Worm (Caenorhabditis elegans): Measurements from ENCODE around the gene T19C3.2.

Gene T19C3.2

ce11 chrIII:599279-599678 lies 18.1 kb downstream of the T19C3.2 start:
- TF ChIP-seq ztf-23 (GFP tag; IDR thresholded peaks at IDR 0.05) (no peak), ref-1 (GFP tag; conservative IDR thresholded peaks at IDR 0.05) (no peak), tab-1 (GFP tag; IDR thresholded peaks at IDR 0.05) (no peak), cog-1 (tag; optimal IDR thresholded peaks at IDR 0.05) (no peak), flt-1 (GFP tag; IDR thresholded peaks at IDR 0.05) (no peak)

- TF ChIP-seq med-1 (GFP tag; optimal IDR thresholded peaks at IDR 0.05; ENCODE audit: insufficient read depth) (no peak), cog-1 (tag; optimal IDR thresholded peaks at IDR 0.05) (no peak), ztf-29 (GFP tag; IDR thresholded peaks at IDR 0.05) (no peak), flt-1 (GFP tag; IDR thresholded peaks at IDR 0.05) (no peak), ztf-23 (GFP tag; IDR thresholded peaks at IDR 0.05) (no peak), tab-1 (GFP tag; IDR thresholded peaks at IDR 0.05) (no peak), ref-1 (GFP tag; conservative IDR thresholded peaks at IDR 0.05) (no peak), klf-2 (GFP tag; conservative IDR thresholded peaks at IDR 0.05) (no peak), T22C8.4 (GFP tag; IDR thresholded peaks at IDR 0.05) (no peak)
Measured at ce11 chrIII:598687-599086, 18.7 kb downstream of the T19C3.2 start, which contains the start of gene Y55B1AR.2. Gene Y55B1AR.2 (minus strand): TSS chrIII:598787.

- TF ChIP-seq T22C8.4 (GFP tag; IDR thresholded peaks at IDR 0.05): peak; percentile 91
- 0 out of 2 replicates have a peak, but pooled peaks have one; percentile 22 for TF ChIP-seq flt-1 (GFP tag; IDR thresholded peaks at IDR 0.05)
- TF ChIP-seq tab-1 (GFP tag; IDR thresholded peaks at IDR 0.05): no peak
- TF ChIP-seq ztf-23 (GFP tag; IDR thresholded peaks at IDR 0.05): no peak
- no peak for TF ChIP-seq klf-2 (GFP tag; conservative IDR thresholded peaks at IDR 0.05)
- peak; percentile 38 for TF ChIP-seq cog-1 (tag; optimal IDR thresholded peaks at IDR 0.05)
- TF ChIP-seq ztf-29 (GFP tag; IDR thresholded peaks at IDR 0.05): no peak
- TF ChIP-seq med-1 (GFP tag; optimal IDR thresholded peaks at IDR 0.05; ENCODE audit: insufficient read depth): no peak
- TF ChIP-seq ref-1 (GFP tag; conservative IDR thresholded peaks at IDR 0.05): no peak
Measured at ce11 chrIII:598168-598567, 19.2 kb downstream of the T19C3.2 start.

- TF ChIP-seq klf-2 (GFP tag; conservative IDR thresholded peaks at IDR 0.05) (no peak), T22C8.4 (GFP tag; IDR thresholded peaks at IDR 0.05) (no peak), flt-1 (GFP tag; IDR thresholded peaks at IDR 0.05) (no peak), ref-1 (GFP tag; conservative IDR thresholded peaks at IDR 0.05) (no peak), ztf-29 (GFP tag; IDR thresholded peaks at IDR 0.05) (no peak), med-1 (GFP tag; optimal IDR thresholded peaks at IDR 0.05; ENCODE audit: insufficient read depth) (no peak), ztf-23 (GFP tag; IDR thresholded peaks at IDR 0.05) (no peak), tab-1 (GFP tag; IDR thresholded peaks at IDR 0.05) (no peak), cog-1 (tag; optimal IDR thresholded peaks at IDR 0.05) (no peak)
Measured at ce11 chrIII:595449-595848, 21.9 kb downstream of the T19C3.2 start.

- TF ChIP-seq klf-2 (GFP tag; conservative IDR thresholded peaks at IDR 0.05) (no peak), med-1 (GFP tag; optimal IDR thresholded peaks at IDR 0.05; ENCODE audit: insufficient read depth) (no peak), T22C8.4 (GFP tag; IDR thresholded peaks at IDR 0.05) (no peak), ztf-29 (GFP tag; IDR thresholded peaks at IDR 0.05) (no peak), flt-1 (GFP tag; IDR thresholded peaks at IDR 0.05) (no peak), tab-1 (GFP tag; IDR thresholded peaks at IDR 0.05) (no peak)
Measured at ce11 chrIII:587009-587408, 30.4 kb downstream of the T19C3.2 start, which contains the start of gene helq-1. Gene helq-1 (minus strand): TSS chrIII:587109.

ce11 chrIII:577467-577866 lies 39.9 kb downstream of the T19C3.2 start, which contains the start of gene gtf-2H5:
Gene gtf-2H5 (minus strand): TSS chrIII:577567.
- TF ChIP-seq ref-1 (GFP tag; conservative IDR thresholded peaks at IDR 0.05): no peak
- TF ChIP-seq klf-2 (GFP tag; conservative IDR thresholded peaks at IDR 0.05): no peak
- TF ChIP-seq med-1 (GFP tag; optimal IDR thresholded peaks at IDR 0.05; ENCODE audit: insufficient read depth): no peak
- no peak for TF ChIP-seq tab-1 (GFP tag; IDR thresholded peaks at IDR 0.05)
- TF ChIP-seq cog-1 (tag; optimal IDR thresholded peaks at IDR 0.05): no peak
- no peak for TF ChIP-seq T22C8.4 (GFP tag; IDR thresholded peaks at IDR 0.05)
- no peak for TF ChIP-seq ztf-23 (GFP tag; IDR thresholded peaks at IDR 0.05)
- TF ChIP-seq ztf-29 (GFP tag; IDR thresholded peaks at IDR 0.05): no peak
- no peak for TF ChIP-seq flt-1 (GFP tag; IDR thresholded peaks at IDR 0.05)

- TF ChIP-seq klf-2 (GFP tag; conservative IDR thresholded peaks at IDR 0.05) (no peak), ztf-23 (GFP tag; IDR thresholded peaks at IDR 0.05) (no peak), T22C8.4 (GFP tag; IDR thresholded peaks at IDR 0.05) (no peak), ref-1 (GFP tag; conservative IDR thresholded peaks at IDR 0.05) (no peak), ztf-29 (GFP tag; IDR thresholded peaks at IDR 0.05) (no peak), tab-1 (GFP tag; IDR thresholded peaks at IDR 0.05) (no peak), cog-1 (tag; optimal IDR thresholded peaks at IDR 0.05) (no peak), flt-1 (GFP tag; IDR thresholded peaks at IDR 0.05) (no peak), med-1 (GFP tag; optimal IDR thresholded peaks at IDR 0.05; ENCODE audit: insufficient read depth) (no peak)
Measured at ce11 chrIII:576555-576954, 40.8 kb downstream of the T19C3.2 start.

ce11 chrIII:568815-569214 lies 48.6 kb downstream of the T19C3.2 start:
- TF ChIP-seq T22C8.4 (GFP tag; IDR thresholded peaks at IDR 0.05) (no peak), ref-1 (GFP tag; conservative IDR thresholded peaks at IDR 0.05) (no peak), tab-1 (GFP tag; IDR thresholded peaks at IDR 0.05) (no peak), flt-1 (GFP tag; IDR thresholded peaks at IDR 0.05) (no peak), ztf-23 (GFP tag; IDR thresholded peaks at IDR 0.05) (no peak), klf-2 (GFP tag; conservative IDR thresholded peaks at IDR 0.05) (no peak), cog-1 (tag; optimal IDR thresholded peaks at IDR 0.05) (no peak), med-1 (GFP tag; optimal IDR thresholded peaks at IDR 0.05; ENCODE audit: insufficient read depth) (no peak), ztf-29 (GFP tag; IDR thresholded peaks at IDR 0.05) (no peak)
